Fruit fly (Drosophila melanogaster) whole organism, embryonic: ENCODE measurements around the gene CG10602.

Source experiments
- Bdp1 ChIP-seq: fragments of 200-800 bp; sonication (Bioruptor generic); optimal IDR thresholded peaks from 3 replicates; lab custom pipeline; 2016; ENCODE audit warnings: missing biosample characterization, missing genetic modification characterization
- CG10431 ChIP-seq: fragments of 200-800 bp; sonication (Bioruptor generic); optimal IDR thresholded peaks from 3 replicates; lab custom pipeline; 2018; ENCODE audit warnings: missing biosample characterization, mild to moderate bottlenecking, missing genetic modification characterization
- CG12104 ChIP-seq: fragments of 200-800 bp; sonication (Bioruptor generic); optimal IDR thresholded peaks from 3 replicates; lab custom pipeline; 2016; ENCODE audit warnings: missing biosample characterization, missing genetic modification characterization
- CG12155 ChIP-seq: fragments of 200-800 bp; sonication (Bioruptor generic); optimal IDR thresholded peaks from 3 replicates; lab custom pipeline; 2016; ENCODE audit warnings: missing biosample characterization, missing genetic modification characterization
- CG12744 ChIP-seq: fragments of 200-800 bp; sonication (Bioruptor generic); optimal IDR thresholded peaks from 2 replicates; lab custom pipeline; 2016; ENCODE audit warnings: missing biosample characterization, missing genetic modification characterization
- CG12769 ChIP-seq: fragments of 200-800 bp; sonication (Bioruptor generic); optimal IDR thresholded peaks from 2 replicates; lab custom pipeline; 2019; ENCODE audit warnings: missing biosample characterization, mild to moderate bottlenecking, missing genetic modification characterization, moderate library complexity
- CG13296 ChIP-seq: fragments of 200-800 bp; sonication (Bioruptor generic); optimal IDR thresholded peaks from 3 replicates; lab custom pipeline; 2018; ENCODE audit warnings: missing biosample characterization, mild to moderate bottlenecking, missing genetic modification characterization
- CG13624 ChIP-seq: fragments of 200-800 bp; sonication (Bioruptor generic); optimal IDR thresholded peaks from 2 replicates; lab custom pipeline; 2016; ENCODE audit warnings: missing biosample characterization, missing genetic modification characterization
- CG14965 ChIP-seq: fragments of 200-800 bp; sonication (Bioruptor generic); optimal IDR thresholded peaks from 2 replicates; lab custom pipeline; 2016; ENCODE audit warnings: missing biosample characterization, missing genetic modification characterization, borderline replicate concordance
- CG1529 ChIP-seq: fragments of 200-800 bp; sonication (Bioruptor generic); optimal IDR thresholded peaks from 3 replicates; lab custom pipeline; 2018; ENCODE audit warnings: missing biosample characterization, missing genetic modification characterization
- CG15514 ChIP-seq: fragments of 200-800 bp; sonication (Bioruptor generic); optimal IDR thresholded peaks from 3 replicates; lab custom pipeline; 2017; ENCODE audit warnings: missing biosample characterization, missing genetic modification characterization, mild to moderate bottlenecking, moderate library complexity, missing genetic modification reagents
- CG16779 ChIP-seq: fragments of 200-800 bp; sonication (Bioruptor generic); IDR thresholded peaks from 2 replicates; pipeline ENCODE4 v1.3.6; 2022; ENCODE audit warnings: missing biosample characterization, missing genetic modification characterization
- CG17612 ChIP-seq: fragments of 200-800 bp; sonication (Bioruptor generic); IDR thresholded peaks from 2 replicates; pipeline ENCODE4 v1.3.6; 2022; ENCODE audit warnings: missing biosample characterization, missing genetic modification characterization
- CG17802 ChIP-seq: fragments of 200-800 bp; sonication (Bioruptor generic); optimal IDR thresholded peaks from 2 replicates; lab custom pipeline; 2018; ENCODE audit warnings: missing biosample characterization, mild to moderate bottlenecking, missing genetic modification characterization, moderate library complexity
- CG18476 ChIP-seq: fragments of 200-800 bp; sonication (Bioruptor generic); optimal IDR thresholded peaks from 2 replicates; lab custom pipeline; 2016; ENCODE audit warnings: missing biosample characterization, mild to moderate bottlenecking, missing genetic modification characterization
- CG2120 ChIP-seq: fragments of 200-800 bp; sonication (Bioruptor generic); optimal IDR thresholded peaks from 3 replicates; lab custom pipeline; 2016; ENCODE audit warnings: missing biosample characterization, missing genetic modification characterization
- CG2889 ChIP-seq: fragments of 200-800 bp; sonication (Bioruptor generic); IDR thresholded peaks from 3 replicates; pipeline ENCODE4 v1.3.6; 2022; ENCODE audit warnings: missing biosample characterization, missing genetic modification characterization
- CG3726 ChIP-seq: fragments of 200-800 bp; sonication (Bioruptor generic); IDR thresholded peaks from 3 replicates; pipeline ENCODE4, ENCODE4 v1.3.6; 2022; ENCODE audit warnings: missing biosample characterization, missing genetic modification characterization
- CG4424 ChIP-seq: fragments of 200-800 bp; sonication (Bioruptor generic); optimal IDR thresholded peaks from 3 replicates; lab custom pipeline; 2016; ENCODE audit warnings: missing biosample characterization, missing genetic modification characterization
- CG4617 ChIP-seq: fragments of 200-800 bp; sonication (Bioruptor generic); optimal IDR thresholded peaks from 3 replicates; lab custom pipeline; 2016; ENCODE audit warnings: missing biosample characterization, missing genetic modification characterization, borderline replicate concordance
- CG4854 ChIP-seq: fragments of 200-800 bp; sonication (Bioruptor generic); optimal IDR thresholded peaks from 2 replicates; lab custom pipeline; 2016; ENCODE audit warnings: missing biosample characterization, missing genetic modification characterization, inconsistent platforms
- CG6683 ChIP-seq: fragments of 200-800 bp; sonication (Bioruptor generic); optimal IDR thresholded peaks from 2 replicates; lab custom pipeline; 2017; ENCODE audit warnings: missing biosample characterization, mild to moderate bottlenecking, missing genetic modification characterization, missing genetic modification reagents
- CG7556 ChIP-seq: fragments of 200-800 bp; sonication (Bioruptor generic); optimal IDR thresholded peaks from 2 replicates; lab custom pipeline; 2017; ENCODE audit warnings: missing biosample characterization, mild to moderate bottlenecking, missing genetic modification characterization
- CG8290 ChIP-seq, 3 experiments: fragments of 200-800 bp; sonication (Bioruptor generic); optimal IDR thresholded peaks; 2 replicates each; lab custom pipeline; 2016 to 2019; ENCODE audit warnings: missing biosample characterization in 3 of 3, missing genetic modification characterization in 3 of 3, mild to moderate bottlenecking in 2 of 3, moderate library complexity in 1 of 3
- CG8765 ChIP-seq: fragments of 200-800 bp; sonication (Bioruptor generic); IDR thresholded peaks from 2 replicates; pipeline ENCODE4 v1.3.6; 2022; ENCODE audit warnings: missing biosample characterization, missing genetic modification characterization
- CkIIα-i1 ChIP-seq: fragments of 200-800 bp; sonication (Bioruptor generic); IDR thresholded peaks from 2 replicates; pipeline ENCODE4 v1.3.6; 2022; ENCODE audit warnings: missing biosample characterization, missing genetic modification characterization
- H2.0 ChIP-seq: fragments of 200-800 bp; sonication (Bioruptor generic); IDR thresholded peaks from 2 replicates; pipeline ENCODE4 v1.3.6; 2022; ENCODE audit warnings: missing biosample characterization, missing genetic modification characterization
- Hmr ChIP-seq: fragments of 200-800 bp; sonication (Bioruptor generic); optimal IDR thresholded peaks from 3 replicates; lab custom pipeline; 2017; ENCODE audit warnings: mild to moderate bottlenecking, missing biosample characterization, missing genetic modification reagents, missing genetic modification characterization
- Hr78 ChIP-seq, 2 experiments: fragments of 200-800 bp in 1 of 2; fragments of >200 bp in 1 of 2; sonication (Bioruptor generic) in 1 of 2; optimal IDR thresholded peaks; 2 replicates each; lab custom pipeline; 2017 to 2019; ENCODE audit warnings: missing biosample characterization in 2 of 2, missing genetic modification characterization in 2 of 2, mild to moderate bottlenecking in 1 of 2, moderate library complexity in 1 of 2
- MTF-1 ChIP-seq: fragments of 200-800 bp; sonication (Bioruptor generic); optimal IDR thresholded peaks from 2 replicates; lab custom pipeline; 2018; ENCODE audit warnings: missing biosample characterization, mild to moderate bottlenecking, missing genetic modification characterization, borderline replicate concordance
- NFAT ChIP-seq: fragments of 200-800 bp; sonication (Bioruptor generic); IDR thresholded peaks from 2 replicates; pipeline ENCODE4 v1.3.6; 2022; ENCODE audit warnings: missing biosample characterization, missing genetic modification characterization
- PHDP ChIP-seq: fragments of 200-800 bp; sonication (Bioruptor generic); optimal IDR thresholded peaks from 3 replicates; lab custom pipeline; 2018; ENCODE audit warnings: missing biosample characterization, mild to moderate bottlenecking, missing genetic modification characterization, moderate library complexity
- al ChIP-seq: fragments of 200-800 bp; sonication (Bioruptor generic); IDR thresholded peaks from 2 replicates; pipeline ENCODE4 v1.3.6; 2022; ENCODE audit warnings: missing biosample characterization, missing genetic modification characterization
- ato ChIP-seq: fragments of 200-800 bp; sonication (Bioruptor generic); IDR thresholded peaks from 2 replicates; pipeline ENCODE4 v1.3.6; 2022; ENCODE audit warnings: missing biosample characterization, missing genetic modification characterization; ENCODE audit not compliant: partially characterized antibody
- chn ChIP-seq: fragments of 200-800 bp; sonication (Bioruptor generic); optimal IDR thresholded peaks from 2 replicates; lab custom pipeline; 2016; ENCODE audit warnings: missing biosample characterization, missing genetic modification characterization
- crol ChIP-seq: fragments of 200-800 bp; sonication (Bioruptor generic); IDR thresholded peaks from 2 replicates; pipeline ENCODE4 v1.3.6; 2022; ENCODE audit warnings: missing biosample characterization, missing genetic modification characterization
- crp ChIP-seq, 2 experiments: fragments of 200-800 bp; sonication (Bioruptor generic); optimal IDR thresholded peaks; 2 replicates in 1 of 2; 3 replicates in 1 of 2; lab custom pipeline; 2017; ENCODE audit warnings: missing biosample characterization in 2 of 2, missing genetic modification characterization in 2 of 2, mild to moderate bottlenecking in 1 of 2, moderate library complexity in 1 of 2
- exex ChIP-seq: fragments of 200-800 bp; sonication (Bioruptor generic); optimal IDR thresholded peaks from 4 replicates; lab custom pipeline; 2018; ENCODE audit warnings: missing biosample characterization, mild to moderate bottlenecking, missing genetic modification characterization, moderate library complexity
- hkb ChIP-seq, 2 experiments: fragments of 200-800 bp in 1 of 2; fragments of >200 bp in 1 of 2; sonication (Bioruptor generic) in 1 of 2; IDR thresholded peaks in 1 of 2; optimal IDR thresholded peaks in 1 of 2; 2 replicates each; pipeline versions ENCODE4 v1.3.6 to Lab custom; 2017 to 2022; ENCODE audit warnings: missing biosample characterization in 1 of 2, missing genetic modification characterization in 1 of 2
- jing ChIP-seq: fragments of 200-800 bp; sonication (Bioruptor generic); optimal IDR thresholded peaks from 2 replicates; lab custom pipeline; 2018; ENCODE audit warnings: missing biosample characterization, mild to moderate bottlenecking, missing genetic modification characterization
- jumu ChIP-seq: fragments of 200-800 bp; sonication (Bioruptor generic); optimal IDR thresholded peaks from 3 replicates; lab custom pipeline; 2016; ENCODE audit warnings: missing biosample characterization, missing genetic modification characterization
- lab ChIP-seq: fragments of 200-800 bp; sonication (Bioruptor generic); optimal IDR thresholded peaks from 3 replicates; lab custom pipeline; 2017; ENCODE audit warnings: missing biosample characterization, missing genetic modification characterization, mild to moderate bottlenecking, moderate library complexity, missing genetic modification reagents
- lola ChIP-seq, 3 experiments: fragments of >200 bp in 2 of 3; fragments of 200-800 bp in 1 of 3; sonication (Bioruptor generic) in 1 of 3; optimal IDR thresholded peaks; 2 replicates each; lab custom pipeline; 2017 to 2019; ENCODE audit warnings: missing biosample characterization in 3 of 3, missing genetic modification characterization in 3 of 3, mild to moderate bottlenecking in 1 of 3, moderate library complexity in 1 of 3
- mam ChIP-seq: fragments of 200-800 bp; sonication (Bioruptor generic); optimal IDR thresholded peaks from 3 replicates; lab custom pipeline; 2016; ENCODE audit warnings: missing biosample characterization, missing genetic modification characterization
- mirr ChIP-seq: fragments of 200-800 bp; sonication (Bioruptor generic); optimal IDR thresholded peaks from 3 replicates; lab custom pipeline; 2018; ENCODE audit warnings: missing biosample characterization, mild to moderate bottlenecking, missing genetic modification characterization
- peb ChIP-seq: fragments of 200-800 bp; sonication (Bioruptor generic); IDR thresholded peaks from 2 replicates; pipeline ENCODE4 v1.3.6; 2022; ENCODE audit warnings: missing biosample characterization, missing genetic modification characterization
- psq ChIP-seq: fragments of 200-800 bp; sonication (Bioruptor generic); optimal IDR thresholded peaks from 2 replicates; lab custom pipeline; 2017; ENCODE audit warnings: missing biosample characterization, missing genetic modification characterization
- ttk ChIP-seq: fragments of 200-800 bp; sonication (Bioruptor generic); IDR thresholded peaks from 2 replicates; pipeline ENCODE4 v2.1.2; 2022; ENCODE audit warnings: missing biosample characterization, missing genetic modification characterization
- wek ChIP-seq: fragments of 200-800 bp; sonication (Bioruptor generic); optimal IDR thresholded peaks from 3 replicates; lab custom pipeline; 2018; ENCODE audit warnings: missing biosample characterization, mild to moderate bottlenecking, missing genetic modification characterization, moderate library complexity

The CG10602 gene

DNA sequence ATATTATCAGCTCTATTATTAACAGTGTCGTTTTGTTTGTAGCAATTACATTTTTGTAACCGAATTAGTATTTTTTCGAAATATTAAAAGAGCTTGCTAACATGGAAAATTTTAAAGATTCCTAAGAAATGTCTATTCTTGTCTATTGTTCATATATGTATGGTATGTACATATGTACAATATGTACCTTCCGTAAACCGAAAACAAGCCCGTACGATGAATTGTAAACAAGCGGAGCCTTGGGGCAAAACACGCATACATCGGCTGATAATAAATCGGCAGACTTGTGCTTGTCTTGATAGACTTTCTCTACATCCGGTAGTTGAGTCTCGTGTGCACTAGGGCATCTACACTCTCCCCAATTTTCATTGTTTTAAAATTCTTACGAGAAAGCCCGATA lies 36.2 kb downstream of the CG10602 start (continued):
- TF ChIP-seq psq (GFP tag; lab: Kevin White, UChicago) = no peak
- TF ChIP-seq CG4424 (GFP tag; lab: Kevin White, UChicago) = peak; percentile 22
- no peak for TF ChIP-seq CG16779 (GFP tag; lab: Robert Waterston, UW)
- no peak for TF ChIP-seq CG17612 (GFP tag; lab: Robert Waterston, UW)
- no peak for TF ChIP-seq CG4854 (GFP tag; lab: Kevin White, UChicago)
- no peak for TF ChIP-seq crp (GFP tag; optimal IDR thresholded peaks at IDR 0.05; lab: Kevin White, UChicago)
- TF ChIP-seq CG3726 = no peak
- TF ChIP-seq peb (GFP tag; lab: Robert Waterston, UW) = no peak
- TF ChIP-seq ttk = no peak
- TF ChIP-seq CG12155 = no peak
- TF ChIP-seq NFAT = no peak
- TF ChIP-seq jumu = no peak
- TF ChIP-seq CG13296 (GFP tag; lab: Kevin White, UChicago) = peak; percentile 2
- TF ChIP-seq ato (GFP tag; lab: Robert Waterston, UW) = no peak
- TF ChIP-seq CG8290 (GFP tag; optimal IDR thresholded peaks at IDR 0.05; lab: Kevin White, UChicago) = no peak
- TF ChIP-seq CG8290 (tag; optimal IDR thresholded peaks at IDR 0.05; lab: Kevin White, UChicago) = peak; percentile 60 to 69
- peak; percentile 75 for TF ChIP-seq wek (GFP tag; lab: Kevin White, UChicago)
- TF ChIP-seq lola (GFP tag; optimal IDR thresholded peaks at IDR 0.05; lab: Kevin White, UChicago) = peak in 1 of 3 experiments; percentile 40
- TF ChIP-seq CG7556 (GFP tag; lab: Kevin White, UChicago) = peak; percentile 37
- TF ChIP-seq CG12769 (tag; lab: Kevin White, UChicago) = no peak
- TF ChIP-seq CG12744 (GFP tag; lab: Kevin White, UChicago) = no peak
- TF ChIP-seq CG12104 (GFP tag; lab: Kevin White, UChicago) = no peak
- no peak for TF ChIP-seq CG2889
- TF ChIP-seq crol (GFP tag; lab: Robert Waterston, UW) = no peak
- TF ChIP-seq PHDP (tag; lab: Kevin White, UChicago) = peak; percentile 41
- no peak for TF ChIP-seq CG8765 (GFP tag; lab: Robert Waterston, UW)
- TF ChIP-seq Hr78 (GFP tag; optimal IDR thresholded peaks at IDR 0.05; lab: Kevin White, UChicago) = no peak
- no peak for TF ChIP-seq exex (tag; lab: Kevin White, UChicago)
- TF ChIP-seq CG13624 = no peak
- no peak for TF ChIP-seq Bdp1 (GFP tag; lab: Kevin White, UChicago)
- TF ChIP-seq CG15514 (GFP tag; lab: Kevin White, UChicago) = no peak
- TF ChIP-seq hkb (optimal IDR thresholded peaks at IDR 0.05; lab: Kevin White, UChicago) = no peak
- TF ChIP-seq hkb (GFP tag; IDR thresholded peaks at IDR 0.05; lab: Robert Waterston, UW) = peak; percentile 43; the same call in 1 of the 2 replicates
- TF ChIP-seq CkIIα-i1 (GFP tag; lab: Robert Waterston, UW) = no peak
- peak; percentile 76 for TF ChIP-seq mirr (GFP tag; lab: Kevin White, UChicago)
- TF ChIP-seq CG1529 (GFP tag; lab: Kevin White, UChicago) = peak; percentile 66
- TF ChIP-seq Hmr (GFP tag; lab: Kevin White, UChicago) = no peak
- TF ChIP-seq lab (GFP tag; lab: Kevin White, UChicago) = peak; percentile 72
- no peak for TF ChIP-seq CG17802 (tag; lab: Kevin White, UChicago)
- peak; percentile 86 for TF ChIP-seq MTF-1 (GFP tag; lab: Kevin White, UChicago)
- TF ChIP-seq CG10431 (GFP tag; lab: Kevin White, UChicago) = peak; percentile 66
- no peak for TF ChIP-seq mam (GFP tag; lab: Kevin White, UChicago)
- no peak for TF ChIP-seq CG14965
- no peak for TF ChIP-seq CG4617 (GFP tag; lab: Kevin White, UChicago)
- TF ChIP-seq CG6683 (GFP tag; lab: Kevin White, UChicago) = peak; percentile 26
- TF ChIP-seq chn (GFP tag; lab: Kevin White, UChicago) = no peak
- TF ChIP-seq jing (GFP tag; lab: Kevin White, UChicago) = no peak
- TF ChIP-seq CG18476 (GFP tag; lab: Kevin White, UChicago) = no peak
- no peak for TF ChIP-seq al
- TF ChIP-seq H2.0 (GFP tag; lab: Robert Waterston, UW) = no peak
- TF ChIP-seq CG2120 (GFP tag; lab: Kevin White, UChicago) = no peak
